Worm (Caenorhabditis elegans) whole organism, L1 larva: ENCODE data around the gene arrd-13.

Source experiments
- ceh-82 ChIP-seq, 3 experiments: fragments of 150-350 bp in 1 of 3; sonication (generic microtip) in 2 of 3; optimal IDR thresholded peaks; 2 replicates each; lab custom pipeline; 2014 to 2017; ENCODE audit warnings: missing biosample characterization in 3 of 3, missing genetic modification characterization in 3 of 3
- efl-1 ChIP-seq, 4 experiments: fragments of 150-350 bp; optimal IDR thresholded peaks in 3 of 4; peaks in 1 of 4; 1 replicate in 1 of 4; 2 replicates in 3 of 4; lab custom pipeline; 2014; ENCODE audit warnings: missing biosample characterization in 2 of 4, missing genetic modification characterization in 2 of 4, missing genetic modification reagents in 2 of 4
- fos-1 ChIP-seq: fragments of 150-350 bp; optimal IDR thresholded peaks from 2 replicates; lab custom pipeline; 2014; ENCODE audit warnings: missing biosample characterization, missing genetic modification characterization
- irx-1 ChIP-seq: sonication (generic microtip); optimal IDR thresholded peaks from 2 replicates; lab custom pipeline; 2016; ENCODE audit warnings: missing genetic modification characterization, missing compliant biosample characterization
- lin-39 ChIP-seq: fragments of 150-350 bp; optimal IDR thresholded peaks from 2 replicates; lab custom pipeline; 2014; ENCODE audit warnings: missing biosample characterization, missing genetic modification reagents, missing genetic modification characterization
- mab-9 ChIP-seq: fragments of 200-800 bp; sonication (Bioruptor generic); IDR thresholded peaks from 2 replicates; pipeline ENCODE4 v1.3.6; 2022; ENCODE audit warnings: missing genetic modification reagents, missing genetic modification characterization, missing compliant biosample characterization
- pqm-1 ChIP-seq: sonication (generic microtip); optimal IDR thresholded peaks from 3 replicates; lab custom pipeline; 2017; ENCODE audit warnings: missing biosample characterization, missing genetic modification characterization
- skn-1 ChIP-seq: fragments of 150-350 bp; optimal IDR thresholded peaks from 2 replicates; lab custom pipeline; 2014; ENCODE audit warnings: missing biosample characterization, missing genetic modification characterization

ce11 chrII:13806269-13806668 lies 48.1 kb downstream of the arrd-13 start:
- TF ChIP-seq mab-9 (GFP tag; lab: Robert Waterston, UW) (no peak), ceh-82 (tag; optimal IDR thresholded peaks at IDR 0.05; lab: Kevin White, UChicago) (no peak), lin-39 (tag; lab: Kevin White, UChicago) (no peak), fos-1 (tag; lab: Kevin White, UChicago) (no peak), skn-1 (tag; lab: Kevin White, UChicago) (no peak), irx-1 (no peak), pqm-1 (tag; lab: Kevin White, UChicago) (no peak), efl-1 (optimal IDR thresholded peaks at IDR 0.05; lab: Kevin White, UChicago) (no peak), efl-1 (GFP tag; optimal IDR thresholded peaks at IDR 0.05 in 1 of 2; lab: Kevin White, UChicago) (peak in 1 of 2 experiments; percentile 24)
